Fruit fly (Drosophila melanogaster) whole organism, embryonic: ENCODE measurements around the gene CG6688.

Experiments used
- ATbp ChIP-seq: fragments of 200-800 bp; sonication (Bioruptor generic); optimal IDR thresholded peaks from 2 replicates; lab custom pipeline; 2017; ENCODE audit warnings: missing biosample characterization, mild to moderate bottlenecking, missing genetic modification characterization, missing genetic modification reagents
- CG10462 ChIP-seq: fragments of 200-800 bp; sonication (Bioruptor generic); optimal IDR thresholded peaks from 2 replicates; lab custom pipeline; 2016; ENCODE audit warnings: missing biosample characterization, missing genetic modification characterization
- CG10959 ChIP-seq: fragments of 200-800 bp; sonication (Bioruptor generic); IDR thresholded peaks from 2 replicates; pipeline ENCODE4 v1.3.6; 2022; ENCODE audit warnings: missing biosample characterization, missing genetic modification characterization
- CG11247 ChIP-seq: fragments of 200-800 bp; sonication (Bioruptor generic); IDR thresholded peaks from 2 replicates; pipeline ENCODE4 v1.3.6; 2022; ENCODE audit warnings: missing biosample characterization, missing genetic modification characterization
- CG14710 ChIP-seq: fragments of 200-800 bp; sonication (Bioruptor generic); optimal IDR thresholded peaks from 3 replicates; lab custom pipeline; 2019; ENCODE audit warnings: missing biosample characterization, mild to moderate bottlenecking, missing genetic modification characterization, moderate library complexity
- CG16813 ChIP-seq: fragments of 200-800 bp; sonication (Bioruptor generic); IDR thresholded peaks from 3 replicates; pipeline ENCODE4 v1.3.6; 2022; ENCODE audit warnings: missing biosample characterization, missing genetic modification characterization; ENCODE audit not compliant: partially characterized antibody
- CG18476 ChIP-seq: fragments of 200-800 bp; sonication (Bioruptor generic); optimal IDR thresholded peaks from 2 replicates; lab custom pipeline; 2016; ENCODE audit warnings: missing biosample characterization, mild to moderate bottlenecking, missing genetic modification characterization
- CG18619 ChIP-seq: fragments of 200-800 bp; sonication (Bioruptor generic); optimal IDR thresholded peaks from 3 replicates; lab custom pipeline; 2017; ENCODE audit warnings: missing biosample characterization, mild to moderate bottlenecking, missing genetic modification characterization
- CG31365 ChIP-seq: fragments of 200-800 bp; sonication (Bioruptor generic); optimal IDR thresholded peaks from 2 replicates; lab custom pipeline; 2018; ENCODE audit warnings: missing biosample characterization, mild to moderate bottlenecking, missing genetic modification characterization
- CG31388 ChIP-seq: fragments of 200-800 bp; sonication (Bioruptor generic); optimal IDR thresholded peaks from 2 replicates; lab custom pipeline; 2016; ENCODE audit warnings: missing biosample characterization, missing genetic modification characterization
- CG4360 ChIP-seq: fragments of 200-800 bp; sonication (Bioruptor generic); IDR thresholded peaks from 2 replicates; pipeline ENCODE4 v1.3.6; 2022; ENCODE audit warnings: missing biosample characterization, missing genetic modification characterization
- CG4730 ChIP-seq: fragments of 200-800 bp; sonication (Bioruptor generic); IDR thresholded peaks from 2 replicates; pipeline ENCODE4 v1.3.6; 2022; ENCODE audit warnings: missing biosample characterization, missing genetic modification characterization
- CG6175 ChIP-seq: fragments of 200-800 bp; sonication (Bioruptor generic); IDR thresholded peaks from 3 replicates; pipeline ENCODE4 v1.3.6; 2022; ENCODE audit warnings: missing biosample characterization, missing genetic modification characterization
- CG7271 ChIP-seq: fragments of 200-800 bp; sonication (Bioruptor generic); optimal IDR thresholded peaks from 2 replicates; lab custom pipeline; 2018; ENCODE audit warnings: missing biosample characterization, mild to moderate bottlenecking, missing genetic modification characterization, moderate library complexity
- CG7372 ChIP-seq: fragments of 200-800 bp; sonication (Bioruptor generic); IDR thresholded peaks from 2 replicates; pipeline ENCODE4 v1.3.6; 2022; ENCODE audit warnings: missing biosample characterization, missing genetic modification characterization
- CG9727 ChIP-seq: fragments of 200-800 bp; sonication (Bioruptor generic); optimal IDR thresholded peaks from 3 replicates; lab custom pipeline; 2017; ENCODE audit warnings: missing biosample characterization, mild to moderate bottlenecking, missing genetic modification characterization
- CG9817 ChIP-seq: fragments of 200-800 bp; sonication (Bioruptor generic); optimal IDR thresholded peaks from 2 replicates; lab custom pipeline; 2018; ENCODE audit warnings: missing biosample characterization, mild to moderate bottlenecking, missing genetic modification characterization, moderate library complexity
- Dad ChIP-seq: fragments of 200-800 bp; sonication (Bioruptor generic); optimal IDR thresholded peaks from 3 replicates; lab custom pipeline; 2016; ENCODE audit warnings: missing biosample characterization, missing genetic modification characterization
- Dfd ChIP-seq, 2 experiments: fragments of >200 bp; optimal IDR thresholded peaks; 2 replicates each; lab custom pipeline; 2017; ENCODE audit warnings: missing biosample characterization in 2 of 2, missing genetic modification characterization in 2 of 2
- Dp ChIP-seq: fragments of 200-800 bp; sonication (Bioruptor generic); optimal IDR thresholded peaks from 2 replicates; lab custom pipeline; 2018; ENCODE audit warnings: missing biosample characterization, mild to moderate bottlenecking, missing genetic modification characterization, moderate library complexity
- Hmr ChIP-seq: fragments of 200-800 bp; sonication (Bioruptor generic); optimal IDR thresholded peaks from 3 replicates; lab custom pipeline; 2017; ENCODE audit warnings: mild to moderate bottlenecking, missing biosample characterization, missing genetic modification reagents, missing genetic modification characterization
- Lpt ChIP-seq: fragments of >200 bp; optimal IDR thresholded peaks from 2 replicates; lab custom pipeline; 2018; ENCODE audit warnings: missing biosample characterization, missing genetic modification characterization
- MESR4 ChIP-seq: fragments of 200-800 bp; sonication (Bioruptor generic); optimal IDR thresholded peaks from 2 replicates; lab custom pipeline; 2018; ENCODE audit warnings: missing biosample characterization, mild to moderate bottlenecking, missing genetic modification characterization, moderate library complexity
- Max ChIP-seq: fragments of 200-800 bp; sonication (Bioruptor generic); optimal IDR thresholded peaks from 2 replicates; lab custom pipeline; 2016; ENCODE audit warnings: missing biosample characterization, mild to moderate bottlenecking, missing genetic modification characterization
- Med ChIP-seq: fragments of 200-800 bp; sonication (Bioruptor generic); peaks from one replicate; lab custom pipeline; 2016; ENCODE audit warnings: missing biosample characterization, missing genetic modification characterization, mild to moderate bottlenecking, inconsistent platforms, moderate library complexity
- Optix ChIP-seq: fragments of 200-800 bp; sonication (Bioruptor generic); IDR thresholded peaks from 3 replicates; pipeline ENCODE4 v1.3.6; 2022; ENCODE audit warnings: missing biosample characterization, missing genetic modification characterization
- Stat92E ChIP-seq, 3 experiments: fragments of >200 bp in 2 of 3; fragments of 200-800 bp in 1 of 3; sonication (Bioruptor generic) in 1 of 3; optimal IDR thresholded peaks; 2 replicates each; lab custom pipeline; 2017 to 2019; ENCODE audit warnings: missing biosample characterization in 3 of 3, missing genetic modification characterization in 3 of 3, mild to moderate bottlenecking in 1 of 3, moderate library complexity in 1 of 3
- al ChIP-seq: fragments of 200-800 bp; sonication (Bioruptor generic); IDR thresholded peaks from 2 replicates; pipeline ENCODE4 v1.3.6; 2022; ENCODE audit warnings: missing biosample characterization, missing genetic modification characterization
- chinmo ChIP-seq: fragments of 200-800 bp; sonication (Bioruptor generic); IDR thresholded peaks from 4 replicates; pipeline ENCODE4 v1.3.6; 2022; ENCODE audit warnings: missing biosample characterization, missing genetic modification characterization; ENCODE audit not compliant: partially characterized antibody
- ci ChIP-seq: fragments of 200-800 bp; sonication (Bioruptor generic); IDR thresholded peaks from 3 replicates; pipeline ENCODE4 v1.3.6; 2022; ENCODE audit warnings: missing biosample characterization, missing genetic modification characterization
- crc ChIP-seq: fragments of 200-800 bp; sonication (Bioruptor generic); optimal IDR thresholded peaks from 2 replicates; lab custom pipeline; 2016; ENCODE audit warnings: missing biosample characterization, missing genetic modification characterization
- crp ChIP-seq, 2 experiments: fragments of 200-800 bp; sonication (Bioruptor generic); optimal IDR thresholded peaks; 2 replicates in 1 of 2; 3 replicates in 1 of 2; lab custom pipeline; 2017; ENCODE audit warnings: missing biosample characterization in 2 of 2, missing genetic modification characterization in 2 of 2, mild to moderate bottlenecking in 1 of 2, moderate library complexity in 1 of 2
- da ChIP-seq: fragments of 200-800 bp; sonication (Bioruptor generic); optimal IDR thresholded peaks from 2 replicates; lab custom pipeline; 2016; ENCODE audit warnings: missing biosample characterization, missing genetic modification characterization
- dmrt11E ChIP-seq: fragments of 200-800 bp; sonication (Bioruptor generic); optimal IDR thresholded peaks from 3 replicates; lab custom pipeline; 2018; ENCODE audit warnings: missing biosample characterization, mild to moderate bottlenecking, missing genetic modification characterization, moderate library complexity
- grau ChIP-seq: fragments of 200-800 bp; optimal IDR thresholded peaks from 3 replicates; lab custom pipeline; 2019; ENCODE audit warnings: missing biosample characterization, mild to moderate bottlenecking, missing genetic modification characterization, moderate library complexity
- grn ChIP-seq: fragments of 200-800 bp; sonication (Bioruptor generic); optimal IDR thresholded peaks from 3 replicates; lab custom pipeline; 2017; ENCODE audit warnings: missing biosample characterization, missing genetic modification characterization
- hth ChIP-seq: fragments of >200 bp; optimal IDR thresholded peaks from 2 replicates; lab custom pipeline; 2017; ENCODE audit warnings: inconsistent platforms
- lola ChIP-seq, 3 experiments: fragments of >200 bp in 2 of 3; fragments of 200-800 bp in 1 of 3; sonication (Bioruptor generic) in 1 of 3; optimal IDR thresholded peaks; 2 replicates each; lab custom pipeline; 2017 to 2019; ENCODE audit warnings: missing biosample characterization in 3 of 3, missing genetic modification characterization in 3 of 3, mild to moderate bottlenecking in 1 of 3, moderate library complexity in 1 of 3
- maf-S ChIP-seq: fragments of 200-800 bp; sonication (Bioruptor generic); optimal IDR thresholded peaks from 2 replicates; lab custom pipeline; 2016; ENCODE audit warnings: missing biosample characterization, missing genetic modification characterization
- pita ChIP-seq: fragments of 200-800 bp; sonication (Bioruptor generic); optimal IDR thresholded peaks from 2 replicates; lab custom pipeline; 2017; ENCODE audit warnings: missing biosample characterization, mild to moderate bottlenecking, missing genetic modification characterization
- pum ChIP-seq: fragments of 200-800 bp; sonication (Bioruptor generic); optimal IDR thresholded peaks from 2 replicates; lab custom pipeline; 2016; ENCODE audit warnings: missing biosample characterization, missing genetic modification characterization
- sc ChIP-seq, 3 experiments: fragments of >200 bp in 2 of 3; fragments of 200-800 bp in 1 of 3; sonication (Bioruptor generic) in 1 of 3; optimal IDR thresholded peaks; 2 replicates in 2 of 3; 3 replicates in 1 of 3; lab custom pipeline; 2017; ENCODE audit warnings: mild to moderate bottlenecking in 1 of 3, missing biosample characterization in 1 of 3, missing genetic modification characterization in 1 of 3, missing genetic modification reagents in 1 of 3
- sens-2 ChIP-seq: fragments of 200-800 bp; sonication (Bioruptor generic); IDR thresholded peaks from 2 replicates; pipeline ENCODE4 v1.3.6; 2022; ENCODE audit warnings: missing biosample characterization, missing genetic modification characterization
- seq ChIP-seq: fragments of 200-800 bp; sonication (Bioruptor generic); IDR thresholded peaks from 2 replicates; pipeline ENCODE4 v1.3.6; 2022; ENCODE audit warnings: missing biosample characterization, missing genetic modification characterization
- sqz ChIP-seq: fragments of 200-800 bp; sonication (Bioruptor generic); optimal IDR thresholded peaks from 3 replicates; lab custom pipeline; 2018; ENCODE audit warnings: missing biosample characterization, mild to moderate bottlenecking, missing genetic modification characterization
- vnd ChIP-seq: fragments of 200-800 bp; sonication (Bioruptor generic); IDR thresholded peaks from 3 replicates; pipeline ENCODE4 v1.3.6; 2022; ENCODE audit warnings: missing biosample characterization, missing genetic modification characterization; ENCODE audit not compliant: partially characterized antibody
- wek ChIP-seq: fragments of 200-800 bp; sonication (Bioruptor generic); optimal IDR thresholded peaks from 3 replicates; lab custom pipeline; 2018; ENCODE audit warnings: missing biosample characterization, mild to moderate bottlenecking, missing genetic modification characterization, moderate library complexity
- zen2 ChIP-seq: fragments of 200-800 bp; sonication (Bioruptor generic); IDR thresholded peaks from 3 replicates; pipeline ENCODE4 v1.3.6; 2022; ENCODE audit warnings: missing biosample characterization, missing genetic modification characterization; ENCODE audit not compliant: partially characterized antibody

Gene CG6688

dm6 chr3R:23013482-23013881 is 1.3 kb downstream of the CG6688 start (continued):
- 0 out of 3 replicates have a peak, but pooled peaks have one; percentile 16 for TF ChIP-seq CG16813 (GFP tag; lab: Robert Waterston, UW)
- no peak for TF ChIP-seq CG7271 (tag; lab: Kevin White, UChicago)
- TF ChIP-seq grn (GFP tag; lab: Kevin White, UChicago): peak; percentile 56
- peak; percentile 43 for TF ChIP-seq ATbp (GFP tag; lab: Kevin White, UChicago)
- no peak for TF ChIP-seq crc
- no peak for TF ChIP-seq crp (GFP tag; optimal IDR thresholded peaks at IDR 0.05; lab: Kevin White, UChicago)
- TF ChIP-seq wek (GFP tag; lab: Kevin White, UChicago): peak; percentile 45
- peak; percentile 33 for TF ChIP-seq Hmr (GFP tag; lab: Kevin White, UChicago)
- no peak for TF ChIP-seq Dp (GFP tag; lab: Kevin White, UChicago)
- peak in 1 of 2 experiments; percentile 4 for TF ChIP-seq Dfd (GFP tag; optimal IDR thresholded peaks at IDR 0.05; lab: Kevin White, UChicago)
- peak; percentile 72 for TF ChIP-seq Med (GFP tag; lab: Kevin White, UChicago)
- TF ChIP-seq Optix (GFP tag; lab: Robert Waterston, UW): no peak
- no peak for TF ChIP-seq pum (GFP tag; lab: Kevin White, UChicago)
- no peak for TF ChIP-seq Lpt
- TF ChIP-seq ci (GFP tag; lab: Robert Waterston, UW): peak; percentile 25; the same call in 1 of the 3 replicates
- TF ChIP-seq sens-2 (GFP tag; lab: Robert Waterston, UW): no peak
- TF ChIP-seq pita (GFP tag; lab: Kevin White, UChicago): no peak
- no peak for TF ChIP-seq sc (optimal IDR thresholded peaks at IDR 0.05; lab: Kevin White, UChicago)
- no peak for TF ChIP-seq sc (GFP tag; optimal IDR thresholded peaks at IDR 0.05; lab: Kevin White, UChicago)
- TF ChIP-seq CG31365 (tag; lab: Kevin White, UChicago): peak; percentile 84
- no peak for TF ChIP-seq CG11247 (GFP tag; lab: Robert Waterston, UW)
- no peak for TF ChIP-seq CG18619 (GFP tag; lab: Kevin White, UChicago)

- TF ChIP-seq CG10462 (GFP tag; lab: Kevin White, UChicago) (no peak), sqz (GFP tag; lab: Kevin White, UChicago) (no peak), CG7372 (GFP tag; lab: Robert Waterston, UW) (no peak), CG4360 (GFP tag; lab: Robert Waterston, UW) (peak; percentile 77), al (GFP tag; lab: Robert Waterston, UW) (no peak), Max (no peak), Dad (GFP tag; lab: Kevin White, UChicago) (no peak), CG10959 (GFP tag; lab: Robert Waterston, UW) (no peak), lola (GFP tag; optimal IDR thresholded peaks at IDR 0.05; lab: Kevin White, UChicago) (peak in 1 of 3 experiments; percentile 26), maf-S (GFP tag; lab: Kevin White, UChicago) (no peak), grau (tag; lab: Kevin White, UChicago) (no peak), MESR4 (GFP tag; lab: Kevin White, UChicago) (no peak), dmrt11E (tag; lab: Kevin White, UChicago) (peak; percentile 14), CG6175 (peak; percentile 58; the same call in 1 of the 3 replicates), CG14710 (tag; lab: Kevin White, UChicago) (peak; percentile 4), CG9727 (no peak), da (no peak), CG18476 (no peak), hth (no peak), zen2 (GFP tag; lab: Robert Waterston, UW) (no peak), Stat92E (GFP tag; optimal IDR thresholded peaks at IDR 0.05; lab: Kevin White, UChicago) (no peak), CG31388 (GFP tag; lab: Kevin White, UChicago) (no peak), CG4730 (GFP tag; lab: Robert Waterston, UW) (no peak), CG9817 (tag; lab: Kevin White, UChicago) (no peak), vnd (no peak), chinmo (GFP tag; lab: Robert Waterston, UW) (no peak), seq (GFP tag; lab: Robert Waterston, UW) (no peak)
Observed at dm6 chr3R:23026652-23027427, 14.6 kb downstream of the CG6688 start, which contains the start of gene lmd. Gene lmd, minus strand, starts transcription at chr3R:23026713.
